Fruit fly (Drosophila melanogaster): Measurements from ENCODE around the gene CG3982.
A peak's percentile ranks its signal among the peaks of the same experiment; 100 is the strongest.

The CG3982 gene

dm6 chr3L:9466595-9466994 lies 49.4 kb upstream of the CG3982 start (continued):
- TF ChIP-seq CG10267 (tag; optimal IDR thresholded peaks at IDR 0.05): peak; percentile 1
- peak; percentile 7 for TF ChIP-seq tio (GFP tag; optimal IDR thresholded peaks at IDR 0.05)
- peak; percentile 60 for TF ChIP-seq dmrt99B (tag; optimal IDR thresholded peaks at IDR 0.05)
- TF ChIP-seq CG3847 (GFP tag; IDR thresholded peaks at IDR 0.05): no peak
- TF ChIP-seq Hmr (GFP tag; optimal IDR thresholded peaks at IDR 0.05): peak; percentile 32
- TF ChIP-seq CG6689 (GFP tag; IDR thresholded peaks at IDR 0.05): peak; percentile 28; the same call in 1 of the 2 replicates
- TF ChIP-seq scrt (GFP tag; optimal IDR thresholded peaks at IDR 0.05): no peak
- peak; percentile 75 for TF ChIP-seq CG2678 (tag; optimal IDR thresholded peaks at IDR 0.05)
- TF ChIP-seq D19B (GFP tag; optimal IDR thresholded peaks at IDR 0.05): no peak
- peak; percentile 51; the same call in 1 of the 2 replicates for TF ChIP-seq CG31441 (GFP tag; IDR thresholded peaks at IDR 0.05)
- TF ChIP-seq CG1233 (GFP tag; optimal IDR thresholded peaks at IDR 0.05): peak; percentile 31
- peak; percentile 57 for TF ChIP-seq CG7839 (tag; optimal IDR thresholded peaks at IDR 0.05)
- TF ChIP-seq pan (optimal IDR thresholded peaks at IDR 0.05): no peak
- no peak for TF ChIP-seq pan (GFP tag; optimal IDR thresholded peaks at IDR 0.05 in 1 of 2, IDR thresholded peaks at IDR 0.05 in 1 of 2)
- TF ChIP-seq CG12391 (tag; optimal IDR thresholded peaks at IDR 0.05): peak; percentile 56
- TF ChIP-seq CG9797 (GFP tag; optimal IDR thresholded peaks at IDR 0.05): no peak
- 0 out of 2 replicates have a peak, but pooled peaks have one; percentile 23 for TF ChIP-seq Ptx1 (GFP tag; IDR thresholded peaks at IDR 0.05)
- peak; percentile 17 for TF ChIP-seq PHDP (tag; optimal IDR thresholded peaks at IDR 0.05)
- peak; percentile 0 for TF ChIP-seq D19A (tag; optimal IDR thresholded peaks at IDR 0.05)
- no peak for TF ChIP-seq CG6272 (GFP tag; IDR thresholded peaks at IDR 0.05)
- TF ChIP-seq chm (GFP tag; IDR thresholded peaks at IDR 0.05): no peak
- peak; percentile 45 for TF ChIP-seq CG30403 (GFP tag; optimal IDR thresholded peaks at IDR 0.05)
- TF ChIP-seq salm (tag; optimal IDR thresholded peaks at IDR 0.05): no peak
- no peak for TF ChIP-seq CG11695 (GFP tag; IDR thresholded peaks at IDR 0.05)
- TF ChIP-seq CG7372 (GFP tag; IDR thresholded peaks at IDR 0.05): no peak
- TF ChIP-seq nerfin-1 (tag; optimal IDR thresholded peaks at IDR 0.05): peak; percentile 34
- no peak for TF ChIP-seq al (GFP tag; IDR thresholded peaks at IDR 0.05)
- TF ChIP-seq CG4730 (GFP tag; IDR thresholded peaks at IDR 0.05): no peak
- TF ChIP-seq CG18619 (GFP tag; optimal IDR thresholded peaks at IDR 0.05): peak; percentile 26
- TF ChIP-seq eve (GFP tag; optimal IDR thresholded peaks at IDR 0.05): no peak
- TF ChIP-seq stwl (tag; optimal IDR thresholded peaks at IDR 0.05): no peak
- TF ChIP-seq CG17359 (tag; optimal IDR thresholded peaks at IDR 0.05): peak; percentile 4
- no peak for TF ChIP-seq Dll (GFP tag; IDR thresholded peaks at IDR 0.05; ENCODE audit: partially characterized antibody)
- no peak for TF ChIP-seq dysf (GFP tag; IDR thresholded peaks at IDR 0.05)
- TF ChIP-seq Xbp1 (GFP tag; optimal IDR thresholded peaks at IDR 0.05): peak; percentile 11
- no peak for TF ChIP-seq en (GFP tag; optimal IDR thresholded peaks at IDR 0.05)
- no peak for TF ChIP-seq CG2116 (GFP tag; optimal IDR thresholded peaks at IDR 0.05)
- no peak for TF ChIP-seq kah (GFP tag; optimal IDR thresholded peaks at IDR 0.05)
- no peak for TF ChIP-seq CG3995 (GFP tag; optimal IDR thresholded peaks at IDR 0.05)
- TF ChIP-seq CG4424 (GFP tag; optimal IDR thresholded peaks at IDR 0.05): peak; percentile 12
- TF ChIP-seq unpg (GFP tag; optimal IDR thresholded peaks at IDR 0.05): peak; percentile 27
- no peak for TF ChIP-seq hb (GFP tag; IDR thresholded peaks at IDR 0.05; ENCODE audit: partially characterized antibody)
- TF ChIP-seq CG3281 (GFP tag; optimal IDR thresholded peaks at IDR 0.05): peak; percentile 38
- no peak for TF ChIP-seq cg (GFP tag; optimal IDR thresholded peaks at IDR 0.05)
- TF ChIP-seq Asciz (GFP tag; optimal IDR thresholded peaks at IDR 0.05): peak; percentile 7
- peak; percentile 42; the same call in 1 of the 3 replicates for TF ChIP-seq CG17361 (GFP tag; IDR thresholded peaks at IDR 0.05)
- TF ChIP-seq Poxn (GFP tag; IDR thresholded peaks at IDR 0.05): no peak
- TF ChIP-seq CG14050 (GFP tag; IDR thresholded peaks at IDR 0.05): no peak
- peak; percentile 19 for TF ChIP-seq Dek (tag; optimal IDR thresholded peaks at IDR 0.05)
- peak; percentile 18 for TF ChIP-seq org-1 (GFP tag; optimal IDR thresholded peaks at IDR 0.05)
- TF ChIP-seq Nf-YB (GFP tag; optimal IDR thresholded peaks at IDR 0.05): no peak

Data from whole organism, embryonic.